Comparison of ENCODE assay signal across 7 worm cellular contexts in the genomic region with DNA sequence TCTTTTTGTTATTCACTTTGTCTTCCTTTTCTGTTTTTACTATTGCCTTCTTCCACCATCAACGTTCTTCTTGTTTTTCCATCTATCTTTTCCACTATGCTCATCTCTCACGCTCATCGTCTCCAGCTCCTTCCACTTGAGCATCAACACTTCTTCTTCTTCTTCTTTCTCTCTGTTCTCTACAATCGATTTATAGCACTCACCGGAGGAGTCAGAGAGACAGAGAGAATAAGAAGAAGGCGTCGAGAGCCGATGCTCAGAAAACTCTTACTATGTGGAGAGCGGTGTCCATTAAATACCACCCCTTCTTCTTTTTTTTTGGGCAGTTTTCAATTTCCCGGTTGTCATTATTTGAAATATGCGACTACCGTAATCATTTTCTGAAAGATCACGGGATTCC.
TF ChIP-seq lines count a peak whose summit lies in the region.

No protein-coding gene starts in this region.

TF ChIP-seq in whole organism, L1 larva, 84 proteins besides CTCF, POLR2A, EP300 and RAD21 (continues in another document):
- no peak for TF ChIP-seq fos-1 (tag; optimal IDR thresholded peaks at IDR 0.05; lab: Kevin White, UChicago)
- TF ChIP-seq fkh-10 (GFP tag; optimal IDR thresholded peaks at IDR 0.05; lab: Kevin White, UChicago): peak; percentile 23
- no peak for TF ChIP-seq egl-13 (tag; optimal IDR thresholded peaks at IDR 0.05; lab: Kevin White, UChicago)
- TF ChIP-seq nhr-47 (tag; optimal IDR thresholded peaks at IDR 0.05; lab: Kevin White, UChicago): peak; percentile 11
- TF ChIP-seq dpl-1 (GFP tag; optimal IDR thresholded peaks at IDR 0.05; lab: Kevin White, UChicago): peak in 1 of 3 experiments; percentile 7
- TF ChIP-seq isw-1 (GFP tag; IDR thresholded peaks at IDR 0.05; lab: Robert Waterston, UW): no peak
- peak in 1 of 2 experiments; percentile 11 for TF ChIP-seq lin-35 (GFP tag; optimal IDR thresholded peaks at IDR 0.05; lab: Kevin White, UChicago)
- no peak for TF ChIP-seq tbx-2 (tag; optimal IDR thresholded peaks at IDR 0.05; lab: Kevin White, UChicago)
- no peak for TF ChIP-seq unc-98 (GFP tag; IDR thresholded peaks at IDR 0.05; lab: Robert Waterston, UW)
- TF ChIP-seq nhr-20 (tag; optimal IDR thresholded peaks at IDR 0.05; lab: Kevin White, UChicago): no peak
- peak in 2 of 3 experiments; percentile 16 to 48 for TF ChIP-seq ceh-82 (tag; optimal IDR thresholded peaks at IDR 0.05; lab: Kevin White, UChicago)
- TF ChIP-seq rnt-1 (tag; optimal IDR thresholded peaks at IDR 0.05; lab: Kevin White, UChicago): peak; percentile 23

TF ChIP-seq in whole organism, L2 larva, 48 proteins besides CTCF, POLR2A, EP300 and RAD21:
- TF ChIP-seq zag-1 (tag; optimal IDR thresholded peaks at IDR 0.05; lab: Kevin White, UChicago) (peak; percentile 45), mab-5 (tag; optimal IDR thresholded peaks at IDR 0.05; lab: Kevin White, UChicago) (peak; percentile 11), R02D3.7 (tag; optimal IDR thresholded peaks at IDR 0.05; lab: Kevin White, UChicago) (no peak), lsy-2 (tag; optimal IDR thresholded peaks at IDR 0.05; lab: Kevin White, UChicago) (peak in 1 of 2 experiments; percentile 35), nhr-129 (tag; optimal IDR thresholded peaks at IDR 0.05; lab: Kevin White, UChicago) (peak; percentile 52), unc-55 (GFP tag; optimal IDR thresholded peaks at IDR 0.05; lab: Kevin White, UChicago) (peak; percentile 82), sma-9 (GFP tag; optimal IDR thresholded peaks at IDR 0.05; lab: Kevin White, UChicago) (peak; percentile 39), sma-9 (tag; optimal IDR thresholded peaks at IDR 0.05; lab: Kevin White, UChicago) (no peak), mdl-1 (tag; optimal IDR thresholded peaks at IDR 0.05; lab: Kevin White, UChicago) (no peak), crh-2 (tag; optimal IDR thresholded peaks at IDR 0.05; lab: Kevin White, UChicago) (peak; percentile 32), C34F6.9 (tag; optimal IDR thresholded peaks at IDR 0.05; lab: Kevin White, UChicago) (peak; percentile 62), unc-62 (GFP tag; optimal IDR thresholded peaks at IDR 0.05; lab: Kevin White, UChicago) (no peak)

TF ChIP-seq in whole organism, L3 larva, 47 proteins besides CTCF, POLR2A, EP300 and RAD21:
- TF ChIP-seq R02D3.7 (tag; optimal IDR thresholded peaks at IDR 0.05; lab: Kevin White, UChicago) (no peak), egl-5 (tag; optimal IDR thresholded peaks at IDR 0.05; lab: Kevin White, UChicago) (peak; percentile 19), elt-2 (tag; optimal IDR thresholded peaks at IDR 0.05; lab: Kevin White, UChicago) (no peak), lin-15B (tag; optimal IDR thresholded peaks at IDR 0.05; lab: Kevin White, UChicago) (peak; percentile 30), fkh-10 (GFP tag; optimal IDR thresholded peaks at IDR 0.05; lab: Kevin White, UChicago) (peak; percentile 26), lsy-12 (tag; optimal IDR thresholded peaks at IDR 0.05; lab: Kevin White, UChicago) (no peak), lin-39 (tag; optimal IDR thresholded peaks at IDR 0.05; lab: Kevin White, UChicago) (peak; percentile 78), nfya-1 (tag; optimal IDR thresholded peaks at IDR 0.05; lab: Kevin White, UChicago; ENCODE audit: insufficient read depth) (peak; percentile 51), elt-3 (tag; optimal IDR thresholded peaks at IDR 0.05; lab: Kevin White, UChicago) (no peak)

TF ChIP-seq in whole organism, L4 larva, 104 proteins besides CTCF, POLR2A, EP300 and RAD21 (continues in another document):
- TF ChIP-seq lsy-2 (tag; optimal IDR thresholded peaks at IDR 0.05; lab: Kevin White, UChicago) (peak in 1 of 2 experiments; percentile 32), zfp-2 (tag; optimal IDR thresholded peaks at IDR 0.05; lab: Kevin White, UChicago) (no peak), ceh-32 (tag; optimal IDR thresholded peaks at IDR 0.05; lab: Kevin White, UChicago; ENCODE audit: poor library complexity) (no peak), aha-1 (tag; lab: Kevin White, UChicago) (peak; percentile 80), rbr-2 (tag; optimal IDR thresholded peaks at IDR 0.05; lab: Kevin White, UChicago) (peak; percentile 43), dmd-6 (GFP tag; IDR thresholded peaks at IDR 0.05; lab: Robert Waterston, UW) (no peak), unc-62 (GFP tag; optimal IDR thresholded peaks at IDR 0.05 in 1 of 2; lab: Kevin White, UChicago) (peak in 1 of 2 experiments; percentile 25), unc-62 (tag; optimal IDR thresholded peaks at IDR 0.05; lab: Kevin White, UChicago) (no peak), Y105C5A.15 (GFP tag; IDR thresholded peaks at IDR 0.05; lab: Robert Waterston, UW) (no peak), nhr-48 (tag; optimal IDR thresholded peaks at IDR 0.05; lab: Kevin White, UChicago) (no peak), fkh-10 (GFP tag; optimal IDR thresholded peaks at IDR 0.05; lab: Kevin White, UChicago) (peak; percentile 82), nhr-10 (tag; optimal IDR thresholded peaks at IDR 0.05; lab: Kevin White, UChicago) (no peak), T20F7.1 (GFP tag; optimal IDR thresholded peaks at IDR 0.05; lab: Kevin White, UChicago) (no peak), nhr-42 (GFP tag; IDR thresholded peaks at IDR 0.05; lab: Robert Waterston, UW) (no peak), tag-97 (GFP tag; IDR thresholded peaks at IDR 0.05; lab: Robert Waterston, UW) (no peak)

TF ChIP-seq in whole organism, late embryonic, 69 proteins besides CTCF, POLR2A, EP300 and RAD21 (continues in another document):
- TF ChIP-seq ceh-30 (tag; optimal IDR thresholded peaks at IDR 0.05; lab: Kevin White, UChicago) (no peak), elt-2 (tag; optimal IDR thresholded peaks at IDR 0.05; lab: Kevin White, UChicago) (no peak), lim-6 (tag; optimal IDR thresholded peaks at IDR 0.05; lab: Kevin White, UChicago) (no peak), pag-3 (tag; optimal IDR thresholded peaks at IDR 0.05; lab: Kevin White, UChicago; ENCODE audit: borderline replicate concordance) (no peak), F13H6.1 (tag; optimal IDR thresholded peaks at IDR 0.05; lab: Kevin White, UChicago) (no peak), unc-55 (GFP tag; optimal IDR thresholded peaks at IDR 0.05; lab: Kevin White, UChicago) (no peak), tbx-2 (tag; optimal IDR thresholded peaks at IDR 0.05; lab: Kevin White, UChicago) (no peak), ceh-48 (tag; optimal IDR thresholded peaks at IDR 0.05; lab: Kevin White, UChicago) (peak; percentile 58), ceh-22 (tag; optimal IDR thresholded peaks at IDR 0.05; lab: Kevin White, UChicago) (no peak), unc-42 (tag; optimal IDR thresholded peaks at IDR 0.05; lab: Kevin White, UChicago) (peak; percentile 29), tbx-7 (tag; optimal IDR thresholded peaks at IDR 0.05; lab: Kevin White, UChicago) (no peak), nhr-232 (tag; optimal IDR thresholded peaks at IDR 0.05; lab: Kevin White, UChicago) (no peak), ceh-18 (tag; optimal IDR thresholded peaks at IDR 0.05; lab: Kevin White, UChicago) (no peak), ceh-31 (tag; optimal IDR thresholded peaks at IDR 0.05; lab: Kevin White, UChicago) (peak; percentile 47), Y22D7AL.16 (tag; optimal IDR thresholded peaks at IDR 0.05; lab: Kevin White, UChicago) (no peak)

TF ChIP-seq in whole organism, mixed stage, embryonic, 35 proteins besides CTCF, POLR2A, EP300 and RAD21:
- TF ChIP-seq lsy-2 (tag; optimal IDR thresholded peaks at IDR 0.05; lab: Kevin White, UChicago) (no peak), ces-1 (GFP tag; optimal IDR thresholded peaks at IDR 0.05; lab: Kevin White, UChicago) (peak; percentile 60)

TF ChIP-seq in whole organism, young adult, 124 proteins besides CTCF, POLR2A, EP300 and RAD21:
- no peak for TF ChIP-seq D2030.7 (GFP tag; IDR thresholded peaks at IDR 0.05; lab: Robert Waterston, UW)
- TF ChIP-seq gei-17 (GFP tag; optimal IDR thresholded peaks at IDR 0.05; lab: Kevin White, UChicago): no peak
- no peak for TF ChIP-seq snpc-1.1 (tag; optimal IDR thresholded peaks at IDR 0.05; lab: Kevin White, UChicago; ENCODE audit: insufficient read depth)
- no peak for TF ChIP-seq ceh-58 (GFP tag; IDR thresholded peaks at IDR 0.05; lab: Robert Waterston, UW)
- no peak for TF ChIP-seq aptf-2 (GFP tag; conservative IDR thresholded peaks at IDR 0.05; lab: Robert Waterston, UW)
- TF ChIP-seq pbrm-1 (GFP tag; IDR thresholded peaks at IDR 0.05; lab: Robert Waterston, UW): no peak
- TF ChIP-seq mxl-1 (tag; optimal IDR thresholded peaks at IDR 0.05; lab: Kevin White, UChicago): no peak
- no peak for TF ChIP-seq B0261.1 (tag; optimal IDR thresholded peaks at IDR 0.05; lab: Kevin White, UChicago)
- peak; percentile 55 for TF ChIP-seq ceh-27 (GFP tag; optimal IDR thresholded peaks at IDR 0.05; lab: Kevin White, UChicago)
- TF ChIP-seq pha-4 (tag; optimal IDR thresholded peaks at IDR 0.05; lab: Kevin White, UChicago): no peak
- TF ChIP-seq ama-1 (optimal IDR thresholded peaks at IDR 0.05; lab: Kevin White, UChicago): no peak
- no peak for TF ChIP-seq ama-1 (GFP tag; optimal IDR thresholded peaks at IDR 0.05; lab: Kevin White, UChicago)
- TF ChIP-seq hmg-1.2 (GFP tag; IDR thresholded peaks at IDR 0.05; lab: Robert Waterston, UW): peak; percentile 27; the same call in 1 of the 2 replicates
- TF ChIP-seq T07F8.4 (tag; optimal IDR thresholded peaks at IDR 0.05; lab: Kevin White, UChicago): no peak
- no peak for TF ChIP-seq hmg-20 (GFP tag; IDR thresholded peaks at IDR 0.05; lab: Robert Waterston, UW)
- TF ChIP-seq sdz-38 (tag; optimal IDR thresholded peaks at IDR 0.05; lab: Kevin White, UChicago): no peak
- no peak for TF ChIP-seq F37B4.10 (GFP tag; IDR thresholded peaks at IDR 0.05; lab: Robert Waterston, UW)
- TF ChIP-seq K12H6.12 (tag; optimal IDR thresholded peaks at IDR 0.05; lab: Kevin White, UChicago): peak; percentile 7
- no peak for TF ChIP-seq lir-1 (GFP tag; conservative IDR thresholded peaks at IDR 0.05; lab: Robert Waterston, UW)
- TF ChIP-seq ets-4 (GFP tag; optimal IDR thresholded peaks at IDR 0.05; lab: Kevin White, UChicago): no peak
- no peak for TF ChIP-seq Y67H2A.10 (GFP tag; conservative IDR thresholded peaks at IDR 0.05; lab: Robert Waterston, UW)
- TF ChIP-seq ceh-100 (GFP tag; IDR thresholded peaks at IDR 0.05; lab: Robert Waterston, UW): no peak
- no peak for TF ChIP-seq repo-1 (tag; optimal IDR thresholded peaks at IDR 0.05; lab: Kevin White, UChicago)
- no peak for TF ChIP-seq F22D6.2 (tag; optimal IDR thresholded peaks at IDR 0.05; lab: Kevin White, UChicago)
- TF ChIP-seq lsl-1 (GFP tag; optimal IDR thresholded peaks at IDR 0.05; lab: Kevin White, UChicago): no peak
- no peak for TF ChIP-seq ccch-3 (GFP tag; optimal IDR thresholded peaks at IDR 0.05; lab: Kevin White, UChicago)
